Fruit fly (Drosophila melanogaster) S2 (cell line): ENCODE measurements around the gene wdn.

Source experiments
- CG8478 ChIP-seq: fragments of >200 bp; optimal IDR thresholded peaks from 2 replicates; lab custom pipeline; 2018
- CTCF ChIP-seq, 2 experiments: fragments of >200 bp; optimal IDR thresholded peaks; 2 replicates each; lab custom pipeline; 2018

DNA sequence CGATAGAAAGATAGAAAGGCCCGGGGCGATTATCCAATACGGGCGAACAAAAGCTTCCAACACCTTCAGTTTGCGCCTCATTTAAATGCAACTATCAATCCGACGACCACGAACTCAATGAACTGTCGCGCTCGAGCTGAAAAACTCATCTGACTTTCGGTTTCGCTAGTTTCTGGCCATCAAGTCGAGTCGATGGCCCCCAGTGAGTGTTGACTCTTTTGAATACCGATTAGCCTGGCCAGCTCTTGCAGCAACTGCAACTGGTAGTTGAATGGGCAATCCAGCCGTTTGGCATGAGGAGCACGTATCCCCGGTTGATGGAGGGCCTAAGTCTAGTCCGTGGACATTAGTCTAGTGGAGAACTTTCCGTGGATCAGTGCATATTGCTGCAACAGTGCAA, 16.1 kb upstream of the wdn start:
- TF ChIP-seq CG8478 (no peak), CTCF (optimal IDR thresholded peaks at IDR 0.05; lab: Kevin White, UChicago) (no peak)
